Worm (Caenorhabditis elegans) whole organism, young adult: Measurements from ENCODE around the gene T25B9.9.

Experiments
- dpl-1 ChIP-seq: fragments of 150-350 bp; optimal IDR thresholded peaks from 2 replicates; lab custom pipeline; 2014; ENCODE audit warnings: missing biosample characterization, missing genetic modification reagents, missing genetic modification characterization
- snpc-1.3 ChIP-seq: sonication (generic microtip); optimal IDR thresholded peaks from 2 replicates; lab custom pipeline; 2017; ENCODE audit warnings: missing genetic modification characterization, mild to moderate bottlenecking, missing compliant biosample characterization, antibody characterized with exemption, moderate library complexity, missing genotype, missing genetic modification reagents; ENCODE audit not compliant: insufficient read depth
- unc-62 ChIP-seq: fragments of 150-350 bp; optimal IDR thresholded peaks from 2 replicates; lab custom pipeline; 2014; ENCODE audit warnings: missing biosample characterization, missing genetic modification reagents, missing genetic modification characterization
- ztf-3 ChIP-seq: fragments of 200-800 bp; sonication (Bioruptor generic); optimal IDR thresholded peaks from 2 replicates; lab custom pipeline; 2018; ENCODE audit warnings: mild to moderate bottlenecking, missing genetic modification characterization, missing compliant biosample characterization

DNA sequence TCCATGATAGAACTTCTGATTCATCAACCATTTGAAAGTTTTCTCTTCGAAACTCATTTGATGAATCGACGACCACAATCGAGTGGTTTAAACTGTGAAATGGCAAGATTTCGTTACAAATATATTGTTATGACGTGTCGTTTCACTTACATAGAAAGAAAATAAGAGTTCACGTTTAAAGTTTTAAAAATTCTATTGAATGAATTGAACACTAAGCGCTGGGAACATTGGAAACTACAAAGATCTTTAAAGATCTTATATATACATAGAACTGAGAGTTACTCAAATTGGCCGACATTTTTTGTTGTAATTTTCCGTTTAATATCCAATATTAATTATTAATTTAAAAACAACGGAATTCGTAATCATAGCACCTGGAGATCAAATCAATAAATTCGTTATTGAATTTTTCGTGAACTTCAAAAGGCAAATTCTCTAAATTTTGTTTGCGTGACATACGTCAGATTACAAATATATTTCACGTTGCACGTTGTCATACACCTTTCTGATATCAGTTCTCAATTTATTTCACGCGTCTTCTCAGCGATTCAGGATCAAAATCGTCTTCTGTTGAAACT lies 11.7 kb upstream of the T25B9.9 start, which contains the start of the genes T25B9.4 and T25B9.6:
- TF ChIP-seq snpc-1.3 (tag; lab: Kevin White, UChicago) (no peak), ztf-3 (GFP tag; lab: Kevin White, UChicago) (no peak), unc-62 (GFP tag; lab: Kevin White, UChicago) (no peak), dpl-1 (no peak)
